Fruit fly (Drosophila melanogaster): ENCODE results near the gene sina.
A peak's percentile ranks its signal among the peaks of the same experiment; 100 is the strongest.

sina gene

dm6 chr3L:16828967-16829366 lies 24.6 kb upstream of the sina start, which contains the start of gene CG13024:
TSS of gene CG13024 (minus strand) at chr3L:16829074.
- TF ChIP-seq pan (optimal IDR thresholded peaks at IDR 0.05) = no peak

- TF ChIP-seq CG8478 (optimal IDR thresholded peaks at IDR 0.05) (no peak), usp (GFP tag; optimal IDR thresholded peaks at IDR 0.05) (no peak), pan (optimal IDR thresholded peaks at IDR 0.05) (no peak), psq (optimal IDR thresholded peaks at IDR 0.05) (no peak), EcR (GFP tag; optimal IDR thresholded peaks at IDR 0.05) (peak in 1 of 2 experiments; percentile 29), Dll (optimal IDR thresholded peaks at IDR 0.05) (no peak)
Measured at dm6 chr3L:16829983-16830382, 23.6 kb upstream of the sina start.

- TF ChIP-seq pan (optimal IDR thresholded peaks at IDR 0.05) (no peak), EcR (GFP tag; optimal IDR thresholded peaks at IDR 0.05) (no peak), psq (optimal IDR thresholded peaks at IDR 0.05) (no peak), usp (GFP tag; optimal IDR thresholded peaks at IDR 0.05) (no peak), CG8478 (optimal IDR thresholded peaks at IDR 0.05) (no peak), Dll (optimal IDR thresholded peaks at IDR 0.05) (no peak)
Measured at dm6 chr3L:16836732-16837131, 16.8 kb upstream of the sina start.

- TF ChIP-seq psq (optimal IDR thresholded peaks at IDR 0.05) (no peak), usp (GFP tag; optimal IDR thresholded peaks at IDR 0.05) (no peak), pan (optimal IDR thresholded peaks at IDR 0.05) (no peak), Dll (optimal IDR thresholded peaks at IDR 0.05) (no peak)
Measured at dm6 chr3L:16840540-16840939, 13.0 kb upstream of the sina start.

- no peak for TF ChIP-seq pan (optimal IDR thresholded peaks at IDR 0.05)
- TF ChIP-seq Dll (optimal IDR thresholded peaks at IDR 0.05) = no peak
- TF ChIP-seq CG8478 (optimal IDR thresholded peaks at IDR 0.05) = no peak
Measured at dm6 chr3L:16842087-16842567, 11.4 kb upstream of the sina start, which contains the start of gene TSG101. TSS of gene TSG101 (plus strand) at chr3L:16842294.

dm6 chr3L:16842952-16843351 lies 10.6 kb upstream of the sina start:
- TF ChIP-seq Dll (optimal IDR thresholded peaks at IDR 0.05) = no peak
- TF ChIP-seq CG8478 (optimal IDR thresholded peaks at IDR 0.05) = no peak

dm6 chr3L:16844920-16845573 lies 8.5 kb upstream of the sina start, which contains the start of the genes kud and Zcchc7:
TSS of gene kud (minus strand) at chr3L:16844991.
TSS of gene Zcchc7 (plus strand) at chr3L:16845386.
- TF ChIP-seq pan (optimal IDR thresholded peaks at IDR 0.05) = no peak
- TF ChIP-seq psq (optimal IDR thresholded peaks at IDR 0.05) = no peak
- no peak for TF ChIP-seq Dll (optimal IDR thresholded peaks at IDR 0.05)
- no peak for TF ChIP-seq CG8478 (optimal IDR thresholded peaks at IDR 0.05)
- TF ChIP-seq EcR (GFP tag; optimal IDR thresholded peaks at IDR 0.05) = no peak
- no peak for TF ChIP-seq usp (GFP tag; optimal IDR thresholded peaks at IDR 0.05)

- TF ChIP-seq EcR (GFP tag; optimal IDR thresholded peaks at IDR 0.05) (no peak), psq (optimal IDR thresholded peaks at IDR 0.05) (no peak), usp (GFP tag; optimal IDR thresholded peaks at IDR 0.05) (no peak), Dll (optimal IDR thresholded peaks at IDR 0.05) (no peak), CG8478 (optimal IDR thresholded peaks at IDR 0.05) (no peak), pan (optimal IDR thresholded peaks at IDR 0.05) (no peak)
Measured at dm6 chr3L:16845607-16846277, 7.8 kb upstream of the sina start, which contains the start of gene CG32161. TSS of gene CG32161 (plus strand) at chr3L:16846227.

- no peak for TF ChIP-seq CG8478 (optimal IDR thresholded peaks at IDR 0.05)
- TF ChIP-seq EcR (GFP tag; optimal IDR thresholded peaks at IDR 0.05) = no peak
- no peak for TF ChIP-seq Dll (optimal IDR thresholded peaks at IDR 0.05)
- TF ChIP-seq psq (optimal IDR thresholded peaks at IDR 0.05) = no peak
- TF ChIP-seq pan (optimal IDR thresholded peaks at IDR 0.05) = no peak
- TF ChIP-seq usp (GFP tag; optimal IDR thresholded peaks at IDR 0.05) = no peak
Measured at dm6 chr3L:16851566-16851965, 2.0 kb upstream of the sina start.

dm6 chr3L:16854387-16855033 lies 959 bp downstream of the sina start:
- TF ChIP-seq pan (optimal IDR thresholded peaks at IDR 0.05) = no peak
- no peak for TF ChIP-seq EcR (GFP tag; optimal IDR thresholded peaks at IDR 0.05)
- TF ChIP-seq usp (GFP tag; optimal IDR thresholded peaks at IDR 0.05) = no peak
- TF ChIP-seq Dll (optimal IDR thresholded peaks at IDR 0.05) = no peak
- no peak for TF ChIP-seq psq (optimal IDR thresholded peaks at IDR 0.05)
- TF ChIP-seq CG8478 (optimal IDR thresholded peaks at IDR 0.05) = no peak

dm6 chr3L:16855287-16855686 lies 1.7 kb downstream of the sina start:
- no peak for TF ChIP-seq usp (GFP tag; optimal IDR thresholded peaks at IDR 0.05)

- no peak for TF ChIP-seq EcR (GFP tag; optimal IDR thresholded peaks at IDR 0.05)
- no peak for TF ChIP-seq psq (optimal IDR thresholded peaks at IDR 0.05)
- TF ChIP-seq usp (GFP tag; optimal IDR thresholded peaks at IDR 0.05) = no peak
- TF ChIP-seq CG8478 (optimal IDR thresholded peaks at IDR 0.05) = no peak
- TF ChIP-seq pan (optimal IDR thresholded peaks at IDR 0.05) = no peak
- no peak for TF ChIP-seq Dll (optimal IDR thresholded peaks at IDR 0.05)
Measured at dm6 chr3L:16858780-16859179, 5.2 kb downstream of the sina start, which contains the start of gene sinah. TSS of gene sinah (plus strand) at chr3L:16859080.
